Worm (Caenorhabditis elegans): ENCODE measurements around the gene C16A3.6.

The C16A3.6 gene

ce11 chrIII:6353084-6353483, 25.9 kb upstream of the C16A3.6 start, which contains the start of gene akap-1:
Gene akap-1, plus strand, starts transcription at chrIII:6353384.
- TF ChIP-seq gmeb-1 (tag; optimal IDR thresholded peaks at IDR 0.05) = no peak
- TF ChIP-seq F13H6.1 (tag; optimal IDR thresholded peaks at IDR 0.05) = no peak
- TF ChIP-seq nhr-237 (tag; optimal IDR thresholded peaks at IDR 0.05) = no peak
- no peak for TF ChIP-seq elt-1 (tag; optimal IDR thresholded peaks at IDR 0.05)
- no peak for TF ChIP-seq sem-4 (tag; optimal IDR thresholded peaks at IDR 0.05)
- no peak for TF ChIP-seq nhr-11 (tag; optimal IDR thresholded peaks at IDR 0.05)
- no peak for TF ChIP-seq zag-1 (tag; optimal IDR thresholded peaks at IDR 0.05)
- TF ChIP-seq elt-3 (tag; optimal IDR thresholded peaks at IDR 0.05) = no peak
- TF ChIP-seq mdl-1 (tag; optimal IDR thresholded peaks at IDR 0.05) = no peak
- no peak for TF ChIP-seq ZK546.5 (tag; optimal IDR thresholded peaks at IDR 0.05)
- TF ChIP-seq nhr-12 (tag; optimal IDR thresholded peaks at IDR 0.05) = no peak
- TF ChIP-seq unc-39 (tag; optimal IDR thresholded peaks at IDR 0.05) = no peak
- no peak for TF ChIP-seq lin-13 (GFP tag; optimal IDR thresholded peaks at IDR 0.05)
- no peak for TF ChIP-seq ceh-16 (tag; optimal IDR thresholded peaks at IDR 0.05)
- no peak for TF ChIP-seq nhr-21 (tag; optimal IDR thresholded peaks at IDR 0.05)
- TF ChIP-seq crh-2 (tag; optimal IDR thresholded peaks at IDR 0.05) = no peak

ce11 chrIII:6355359-6355758, 23.7 kb upstream of the C16A3.6 start:
- TF ChIP-seq nhr-6 (tag; optimal IDR thresholded peaks at IDR 0.05) (no peak), elt-1 (tag; optimal IDR thresholded peaks at IDR 0.05) (no peak), ceh-82 (tag; optimal IDR thresholded peaks at IDR 0.05) (no peak), unc-39 (tag; optimal IDR thresholded peaks at IDR 0.05) (no peak), unc-55 (GFP tag; optimal IDR thresholded peaks at IDR 0.05) (peak; percentile 65), lin-39 (tag; optimal IDR thresholded peaks at IDR 0.05) (no peak), snpc-4 (tag; optimal IDR thresholded peaks at IDR 0.05) (no peak), mdl-1 (tag; optimal IDR thresholded peaks at IDR 0.05) (no peak), C34F6.9 (tag; optimal IDR thresholded peaks at IDR 0.05) (no peak), nhr-77 (tag; optimal IDR thresholded peaks at IDR 0.05) (no peak), nhr-129 (tag; optimal IDR thresholded peaks at IDR 0.05) (peak; percentile 8), nhr-23 (tag; optimal IDR thresholded peaks at IDR 0.05) (no peak), blmp-1 (tag; optimal IDR thresholded peaks at IDR 0.05; ENCODE audit: insufficient read depth) (no peak), nhr-10 (tag; optimal IDR thresholded peaks at IDR 0.05) (no peak), fos-1 (tag; optimal IDR thresholded peaks at IDR 0.05) (no peak), ceh-16 (tag; optimal IDR thresholded peaks at IDR 0.05) (no peak), F13H6.1 (tag; optimal IDR thresholded peaks at IDR 0.05) (no peak)

- TF ChIP-seq skn-1 (tag; optimal IDR thresholded peaks at IDR 0.05) = no peak
- peak; percentile 19 for TF ChIP-seq nhr-129 (tag; optimal IDR thresholded peaks at IDR 0.05)
These were observed 23.0 kb upstream of the C16A3.6 start for ce11 chrIII:6356007-6356406.

ce11 chrIII:6356764-6357163, 22.2 kb upstream of the C16A3.6 start:
- TF ChIP-seq Y55F3AM.14 (GFP tag; optimal IDR thresholded peaks at IDR 0.05) (no peak), ztf-11 (tag; optimal IDR thresholded peaks at IDR 0.05) (no peak), snpc-4 (tag; optimal IDR thresholded peaks at IDR 0.05) (no peak)

ce11 chrIII:6358704-6359103, 20.3 kb upstream of the C16A3.6 start:
- TF ChIP-seq F13H6.1 (tag; optimal IDR thresholded peaks at IDR 0.05) = no peak
- peak; percentile 77 for TF ChIP-seq ceh-16 (tag; optimal IDR thresholded peaks at IDR 0.05)
- peak; percentile 48 for TF ChIP-seq sma-9 (GFP tag; optimal IDR thresholded peaks at IDR 0.05)
- TF ChIP-seq sma-9 (tag; optimal IDR thresholded peaks at IDR 0.05) = no peak
- no peak for TF ChIP-seq unc-55 (GFP tag; optimal IDR thresholded peaks at IDR 0.05)
- peak; percentile 15 for TF ChIP-seq nhr-25 (tag; optimal IDR thresholded peaks at IDR 0.05)
- peak; percentile 4 for TF ChIP-seq nhr-6 (tag; optimal IDR thresholded peaks at IDR 0.05)

ce11 chrIII:6359171-6359854, 19.7 kb upstream of the C16A3.6 start:
- peak; percentile 14 for TF ChIP-seq ama-1 (optimal IDR thresholded peaks at IDR 0.05)
- TF ChIP-seq elt-1 (tag; optimal IDR thresholded peaks at IDR 0.05) = no peak
- no peak for TF ChIP-seq Y55F3AM.14 (GFP tag; optimal IDR thresholded peaks at IDR 0.05)
- peak; percentile 86 for TF ChIP-seq blmp-1 (tag; optimal IDR thresholded peaks at IDR 0.05; ENCODE audit: insufficient read depth)
- TF ChIP-seq unc-55 (GFP tag; optimal IDR thresholded peaks at IDR 0.05) = no peak
- no peak for TF ChIP-seq crh-2 (tag; optimal IDR thresholded peaks at IDR 0.05)
- TF ChIP-seq mab-5 (tag; optimal IDR thresholded peaks at IDR 0.05) = no peak
- no peak for TF ChIP-seq ceh-16 (tag; optimal IDR thresholded peaks at IDR 0.05)
- no peak for TF ChIP-seq dmd-4 (tag; optimal IDR thresholded peaks at IDR 0.05)
- TF ChIP-seq nhr-21 (tag; optimal IDR thresholded peaks at IDR 0.05) = peak; percentile 19
- no peak for TF ChIP-seq skn-1 (tag; optimal IDR thresholded peaks at IDR 0.05)
- no peak for TF ChIP-seq unc-39 (tag; optimal IDR thresholded peaks at IDR 0.05)
- no peak for TF ChIP-seq aly-2 (tag; optimal IDR thresholded peaks at IDR 0.05)
- TF ChIP-seq nhr-11 (tag; optimal IDR thresholded peaks at IDR 0.05) = no peak
- TF ChIP-seq nhr-25 (tag; optimal IDR thresholded peaks at IDR 0.05) = no peak
- TF ChIP-seq nhr-129 (tag; optimal IDR thresholded peaks at IDR 0.05) = peak; percentile 76
- no peak for TF ChIP-seq peb-1 (tag; optimal IDR thresholded peaks at IDR 0.05)
- TF ChIP-seq mdl-1 (tag; optimal IDR thresholded peaks at IDR 0.05) = no peak
- no peak for TF ChIP-seq elt-3 (tag; optimal IDR thresholded peaks at IDR 0.05)
- TF ChIP-seq alr-1 (tag; optimal IDR thresholded peaks at IDR 0.05) = no peak
- TF ChIP-seq mbf-1 (tag; optimal IDR thresholded peaks at IDR 0.05) = no peak
- peak; percentile 2 for TF ChIP-seq sma-3 (GFP tag; optimal IDR thresholded peaks at IDR 0.05)
- TF ChIP-seq lin-13 (GFP tag; optimal IDR thresholded peaks at IDR 0.05) = no peak
- peak; percentile 33 for TF ChIP-seq sma-9 (GFP tag; optimal IDR thresholded peaks at IDR 0.05)
- TF ChIP-seq sma-9 (tag; optimal IDR thresholded peaks at IDR 0.05) = no peak
